Fruit fly (Drosophila melanogaster) whole organism, embryonic: Measurements from ENCODE around the gene Gem3.

Experiments
- Antp ChIP-seq: fragments of 200-800 bp; sonication (Bioruptor generic); optimal IDR thresholded peaks from 3 replicates; lab custom pipeline; 2016; ENCODE audit warnings: missing biosample characterization, missing genetic modification characterization
- Asciz ChIP-seq: fragments of 200-800 bp; sonication (Bioruptor generic); optimal IDR thresholded peaks from 2 replicates; lab custom pipeline; 2017; ENCODE audit warnings: missing biosample characterization, mild to moderate bottlenecking, missing genetic modification characterization, missing genetic modification reagents
- CG1024 ChIP-seq: fragments of 200-800 bp; sonication (Bioruptor generic); IDR thresholded peaks from 2 replicates; pipeline ENCODE4 v1.3.6; 2022; ENCODE audit warnings: missing biosample characterization, missing genetic modification characterization
- CG10543 ChIP-seq: fragments of 200-800 bp; sonication (Bioruptor generic); optimal IDR thresholded peaks from 3 replicates; lab custom pipeline; 2017; ENCODE audit warnings: missing biosample characterization, mild to moderate bottlenecking, missing genetic modification characterization, moderate library complexity
- CG11085 ChIP-seq: fragments of 200-800 bp; sonication (Bioruptor generic); IDR thresholded peaks from 2 replicates; pipeline ENCODE4 v1.3.6; 2022; ENCODE audit warnings: missing biosample characterization, missing genetic modification characterization
- CG11504 ChIP-seq: fragments of 200-800 bp; sonication (Bioruptor generic); optimal IDR thresholded peaks from 3 replicates; lab custom pipeline; 2019; ENCODE audit warnings: missing biosample characterization, mild to moderate bottlenecking, missing genetic modification characterization, moderate library complexity
- CG15073 ChIP-seq: fragments of 200-800 bp; sonication (Bioruptor generic); optimal IDR thresholded peaks from 2 replicates; lab custom pipeline; 2016; ENCODE audit warnings: missing biosample characterization, missing genetic modification characterization
- CG15696 ChIP-seq: fragments of 200-800 bp; sonication (Bioruptor generic); optimal IDR thresholded peaks from 2 replicates; lab custom pipeline; 2019; ENCODE audit warnings: missing biosample characterization, mild to moderate bottlenecking, missing genetic modification characterization, moderate library complexity
- CG1602 ChIP-seq: fragments of 200-800 bp; sonication (Bioruptor generic); optimal IDR thresholded peaks from 3 replicates; lab custom pipeline; 2016; ENCODE audit warnings: missing biosample characterization, missing genetic modification characterization
- CG16813 ChIP-seq: fragments of 200-800 bp; sonication (Bioruptor generic); IDR thresholded peaks from 3 replicates; pipeline ENCODE4 v1.3.6; 2022; ENCODE audit warnings: missing biosample characterization, missing genetic modification characterization; ENCODE audit not compliant: partially characterized antibody
- CG18011 ChIP-seq: fragments of 200-800 bp; sonication (Bioruptor generic); optimal IDR thresholded peaks from 2 replicates; lab custom pipeline; 2017; ENCODE audit warnings: missing biosample characterization, missing genetic modification characterization, mild to moderate bottlenecking, moderate library complexity, missing genotype
- CG2712 ChIP-seq: fragments of 200-800 bp; optimal IDR thresholded peaks from 3 replicates; lab custom pipeline; 2019; ENCODE audit warnings: missing biosample characterization, mild to moderate bottlenecking, missing genetic modification characterization, moderate library complexity
- CG30020 ChIP-seq: fragments of 200-800 bp; optimal IDR thresholded peaks from 2 replicates; lab custom pipeline; 2019; ENCODE audit warnings: missing biosample characterization, mild to moderate bottlenecking, missing genetic modification characterization, moderate library complexity
- CG32532 ChIP-seq: fragments of 200-800 bp; sonication (Bioruptor generic); IDR thresholded peaks from 2 replicates; pipeline ENCODE4 v1.3.6; 2022; ENCODE audit warnings: missing biosample characterization, missing genetic modification characterization
- CG3838 ChIP-seq: fragments of 200-800 bp; sonication (Bioruptor generic); optimal IDR thresholded peaks from 3 replicates; lab custom pipeline; 2016; ENCODE audit warnings: missing biosample characterization, missing genetic modification characterization
- CG3847 ChIP-seq: fragments of 200-800 bp; sonication (Bioruptor generic); IDR thresholded peaks from 2 replicates; pipeline ENCODE4 v1.3.6; 2022; ENCODE audit warnings: missing biosample characterization, missing genetic modification characterization
- CG5245 ChIP-seq: fragments of 200-800 bp; sonication (Bioruptor generic); optimal IDR thresholded peaks from 3 replicates; lab custom pipeline; 2016; ENCODE audit warnings: missing biosample characterization, missing genetic modification characterization
- CG7357 ChIP-seq: fragments of 200-800 bp; sonication (Bioruptor generic); IDR thresholded peaks from 3 replicates; pipeline ENCODE4 v1.3.6; 2022; ENCODE audit warnings: missing biosample characterization, missing genetic modification characterization
- CG7839 ChIP-seq: fragments of 200-800 bp; sonication (Bioruptor generic); optimal IDR thresholded peaks from 3 replicates; lab custom pipeline; 2018; ENCODE audit warnings: missing biosample characterization, mild to moderate bottlenecking, missing genetic modification characterization, moderate library complexity
- CrebB ChIP-seq: fragments of 200-800 bp; sonication (Bioruptor generic); optimal IDR thresholded peaks from 3 replicates; lab custom pipeline; 2018; ENCODE audit warnings: missing biosample characterization, mild to moderate bottlenecking, missing genetic modification characterization
- Gug ChIP-seq: fragments of 200-800 bp; sonication (Bioruptor generic); IDR thresholded peaks from 4 replicates; pipeline ENCODE4 v1.3.6; 2022; ENCODE audit warnings: missing biosample characterization, missing genetic modification characterization
- H15 ChIP-seq: fragments of 200-800 bp; sonication (Bioruptor generic); IDR thresholded peaks from 3 replicates; pipeline ENCODE4 v1.3.6; 2022; ENCODE audit warnings: missing biosample characterization, missing genetic modification characterization
- Hr3 ChIP-seq: fragments of 200-800 bp; sonication (Bioruptor generic); optimal IDR thresholded peaks from 3 replicates; lab custom pipeline; 2016; ENCODE audit warnings: missing biosample characterization, missing genetic modification characterization
- Lhr ChIP-seq: fragments of 200-800 bp; sonication (Bioruptor generic); optimal IDR thresholded peaks from 3 replicates; lab custom pipeline; 2017; ENCODE audit warnings: mild to moderate bottlenecking, missing biosample characterization, missing genetic modification reagents, missing genetic modification characterization
- MBD-R2 ChIP-seq: fragments of 200-800 bp; sonication (Bioruptor generic); IDR thresholded peaks from 2 replicates; pipeline ENCODE4 v1.3.6; 2022; ENCODE audit warnings: missing biosample characterization, missing genetic modification characterization
- Mes4 ChIP-seq: fragments of 200-800 bp; sonication (Bioruptor generic); optimal IDR thresholded peaks from 2 replicates; lab custom pipeline; 2016; ENCODE audit warnings: missing biosample characterization, missing genetic modification characterization
- Nf-YC ChIP-seq: fragments of 200-800 bp; optimal IDR thresholded peaks from 3 replicates; lab custom pipeline; 2019; ENCODE audit warnings: missing biosample characterization, mild to moderate bottlenecking, missing genetic modification characterization, moderate library complexity
- Oaz ChIP-seq: fragments of 200-800 bp; sonication (Bioruptor generic); IDR thresholded peaks from 2 replicates; pipeline ENCODE4 v1.3.6; 2022; ENCODE audit warnings: missing biosample characterization, missing genetic modification characterization
- Spps ChIP-seq: fragments of 200-800 bp; sonication (Bioruptor generic); optimal IDR thresholded peaks from 2 replicates; lab custom pipeline; 2018; ENCODE audit warnings: missing biosample characterization, mild to moderate bottlenecking, missing genetic modification characterization
- Ssrp ChIP-seq: fragments of 200-800 bp; sonication (Bioruptor generic); optimal IDR thresholded peaks from 2 replicates; lab custom pipeline; 2018; ENCODE audit warnings: missing biosample characterization, mild to moderate bottlenecking, missing genetic modification characterization, moderate library complexity
- Usf ChIP-seq: fragments of 200-800 bp; sonication (Bioruptor generic); optimal IDR thresholded peaks from 2 replicates; lab custom pipeline; 2017; ENCODE audit warnings: missing genotype, missing biosample characterization, missing genetic modification characterization
- Vsx1 ChIP-seq: fragments of 200-800 bp; sonication (Bioruptor generic); optimal IDR thresholded peaks from 2 replicates; lab custom pipeline; 2017; ENCODE audit warnings: missing biosample characterization, mild to moderate bottlenecking, missing genetic modification characterization, missing genetic modification reagents
- ac ChIP-seq: fragments of 200-800 bp; sonication (Bioruptor generic); optimal IDR thresholded peaks from 3 replicates; lab custom pipeline; 2017; ENCODE audit warnings: missing biosample characterization, mild to moderate bottlenecking, missing genetic modification characterization
- amos ChIP-seq: fragments of 200-800 bp; sonication (Bioruptor generic); IDR thresholded peaks from 2 replicates; pipeline ENCODE4 v1.3.6; 2022; ENCODE audit warnings: missing biosample characterization, missing genetic modification characterization; ENCODE audit not compliant: partially characterized antibody
- ara ChIP-seq: fragments of 200-800 bp; sonication (Bioruptor generic); IDR thresholded peaks from 2 replicates; pipeline ENCODE4 v1.3.6; 2022; ENCODE audit warnings: missing biosample characterization, missing genetic modification characterization
- ase ChIP-seq: fragments of 200-800 bp; sonication (Bioruptor generic); IDR thresholded peaks from 3 replicates; pipeline ENCODE4 v1.3.6; 2022; ENCODE audit warnings: missing biosample characterization, missing genetic modification characterization
- bsh ChIP-seq, 2 experiments: fragments of 200-800 bp; sonication (Bioruptor generic); optimal IDR thresholded peaks; 2 replicates each; lab custom pipeline; 2017 to 2018; ENCODE audit warnings: mild to moderate bottlenecking in 2 of 2, missing biosample characterization in 2 of 2, missing genetic modification characterization in 2 of 2, moderate library complexity in 1 of 2
- crc ChIP-seq: fragments of 200-800 bp; sonication (Bioruptor generic); optimal IDR thresholded peaks from 2 replicates; lab custom pipeline; 2016; ENCODE audit warnings: missing biosample characterization, missing genetic modification characterization
- dimm ChIP-seq: fragments of 200-800 bp; sonication (Bioruptor generic); IDR thresholded peaks from 2 replicates; pipeline ENCODE4 v1.3.6; 2022; ENCODE audit warnings: missing biosample characterization, missing genetic modification characterization
- fd64A ChIP-seq: fragments of 200-800 bp; sonication (Bioruptor generic); optimal IDR thresholded peaks from 3 replicates; lab custom pipeline; 2018; ENCODE audit warnings: missing biosample characterization, mild to moderate bottlenecking, missing genetic modification characterization
- gem ChIP-seq: fragments of 200-800 bp; sonication (Bioruptor generic); optimal IDR thresholded peaks from 2 replicates; lab custom pipeline; 2019; ENCODE audit warnings: missing biosample characterization, mild to moderate bottlenecking, missing genetic modification characterization, moderate library complexity
- gt ChIP-seq: fragments of 200-800 bp; sonication (Bioruptor generic); IDR thresholded peaks from 2 replicates; pipeline ENCODE4 v1.3.6; 2022; ENCODE audit warnings: missing biosample characterization, missing genetic modification characterization
- ken ChIP-seq: fragments of 200-800 bp; sonication (Bioruptor generic); IDR thresholded peaks from 3 replicates; pipeline ENCODE4 v1.3.6; 2022; ENCODE audit warnings: missing biosample characterization, missing genetic modification characterization
- lab ChIP-seq: fragments of 200-800 bp; sonication (Bioruptor generic); optimal IDR thresholded peaks from 3 replicates; lab custom pipeline; 2017; ENCODE audit warnings: missing biosample characterization, missing genetic modification characterization, mild to moderate bottlenecking, moderate library complexity, missing genetic modification reagents
- org-1 ChIP-seq: fragments of 200-800 bp; sonication (Bioruptor generic); optimal IDR thresholded peaks from 2 replicates; lab custom pipeline; 2017; ENCODE audit warnings: missing biosample characterization, missing genetic modification characterization
- peb ChIP-seq: fragments of 200-800 bp; sonication (Bioruptor generic); IDR thresholded peaks from 2 replicates; pipeline ENCODE4 v1.3.6; 2022; ENCODE audit warnings: missing biosample characterization, missing genetic modification characterization
- sima ChIP-seq: fragments of 200-800 bp; sonication (Bioruptor generic); optimal IDR thresholded peaks from 2 replicates; lab custom pipeline; 2016; ENCODE audit warnings: missing biosample characterization, missing genetic modification characterization
- tap ChIP-seq: fragments of 200-800 bp; optimal IDR thresholded peaks from 3 replicates; lab custom pipeline; 2019; ENCODE audit warnings: missing biosample characterization, mild to moderate bottlenecking, missing genetic modification characterization, moderate library complexity
- tio ChIP-seq: fragments of 200-800 bp; sonication (Bioruptor generic); optimal IDR thresholded peaks from 2 replicates; lab custom pipeline; 2017; ENCODE audit warnings: missing biosample characterization, missing genetic modification characterization, inconsistent platforms
- toy ChIP-seq: fragments of 200-800 bp; sonication (Bioruptor generic); IDR thresholded peaks from 2 replicates; pipeline ENCODE4 v1.3.6; 2022; ENCODE audit warnings: missing biosample characterization, missing genetic modification characterization
- z ChIP-seq: fragments of 200-800 bp; sonication (Bioruptor generic); IDR thresholded peaks from 3 replicates; pipeline ENCODE4 v1.3.6; 2022; ENCODE audit warnings: missing biosample characterization, missing genetic modification characterization
- zen ChIP-seq: fragments of 200-800 bp; sonication (Bioruptor generic); optimal IDR thresholded peaks from 3 replicates; lab custom pipeline; 2018; ENCODE audit warnings: missing biosample characterization, mild to moderate bottlenecking, missing genetic modification characterization, moderate library complexity

The Gem3 gene

dm6 chr3L:10428746-10429145 lies 34.2 kb downstream of the Gem3 start (continued):
- TF ChIP-seq amos (GFP tag; lab: Robert Waterston, UW) (no peak), ac (GFP tag; lab: Kevin White, UChicago) (no peak), lab (GFP tag; lab: Kevin White, UChicago) (peak; percentile 11), Asciz (GFP tag; lab: Kevin White, UChicago) (peak; percentile 3), CG15696 (no peak), Lhr (GFP tag; lab: Kevin White, UChicago) (no peak), org-1 (GFP tag; lab: Kevin White, UChicago) (no peak), CG7357 (GFP tag; lab: Robert Waterston, UW) (no peak), z (GFP tag; lab: Robert Waterston, UW) (no peak), Mes4 (GFP tag; lab: Kevin White, UChicago) (no peak), CG2712 (peak; percentile 47), MBD-R2 (no peak), Ssrp (tag; lab: Kevin White, UChicago) (peak; percentile 64), bsh (GFP tag; optimal IDR thresholded peaks at IDR 0.05; lab: Kevin White, UChicago) (peak in 1 of 2 experiments; percentile 54), ara (GFP tag; lab: Robert Waterston, UW) (no peak), ase (GFP tag; lab: Robert Waterston, UW) (no peak), gt (GFP tag; lab: Robert Waterston, UW) (no peak), tio (no peak), H15 (GFP tag; lab: Robert Waterston, UW) (no peak), Vsx1 (no peak), CG32532 (GFP tag; lab: Robert Waterston, UW) (no peak), CG5245 (GFP tag; lab: Kevin White, UChicago) (no peak), CG1602 (GFP tag; lab: Kevin White, UChicago) (peak; percentile 31), Spps (tag; lab: Kevin White, UChicago) (no peak), CG15073 (no peak), CG11085 (GFP tag; lab: Robert Waterston, UW) (no peak), CG3838 (GFP tag; lab: Kevin White, UChicago) (no peak), Hr3 (GFP tag; lab: Kevin White, UChicago) (no peak), fd64A (GFP tag; lab: Kevin White, UChicago) (no peak), Usf (GFP tag; lab: Kevin White, UChicago) (no peak), dimm (no peak), CG3847 (GFP tag; lab: Robert Waterston, UW) (no peak), CG1024 (GFP tag; lab: Robert Waterston, UW) (no peak), CG16813 (no peak), CG10543 (GFP tag; lab: Kevin White, UChicago) (no peak), CG18011 (GFP tag; lab: Kevin White, UChicago) (no peak), CG7839 (tag; lab: Kevin White, UChicago) (peak; percentile 49), Antp (GFP tag; lab: Kevin White, UChicago) (no peak), CG11504 (peak; percentile 77), crc (GFP tag; lab: Kevin White, UChicago) (no peak), ken (no peak), toy (GFP tag; lab: Robert Waterston, UW) (no peak), Oaz (GFP tag; lab: Robert Waterston, UW) (no peak), tap (tag; lab: Kevin White, UChicago) (peak; percentile 24), Nf-YC (tag; lab: Kevin White, UChicago) (no peak), zen (no peak), CrebB (no peak), CG30020 (tag; lab: Kevin White, UChicago) (no peak), gem (tag; lab: Kevin White, UChicago) (peak; percentile 74), Gug (GFP tag; lab: Robert Waterston, UW) (no peak), sima (no peak), peb (no peak)
